Worm (Caenorhabditis elegans): ENCODE data around the gene gcy-5.

Gene gcy-5

ce11 chrII:10316119-10316518, at the start of gene gcy-5:
Gene gcy-5, minus strand, starts transcription at chrII:10316219.
- TF ChIP-seq unc-62 (GFP tag; optimal IDR thresholded peaks at IDR 0.05), result no peak

ce11 chrII:10360487-10360886, 44.5 kb upstream of the gcy-5 start, which contains the start of gene C07E3.4:
Gene C07E3.4, plus strand, starts transcription at chrII:10360787.
- no peak for TF ChIP-seq unc-62 (GFP tag; optimal IDR thresholded peaks at IDR 0.05)

- no peak for TF ChIP-seq unc-62 (GFP tag; optimal IDR thresholded peaks at IDR 0.05)
Measured at ce11 chrII:10357468-10358007, 41.5 kb upstream of the gcy-5 start, which contains the start of gene C07E3.3. Gene C07E3.3, minus strand, starts transcription at chrII:10357518.

- no peak for TF ChIP-seq unc-62 (GFP tag; optimal IDR thresholded peaks at IDR 0.05)
Measured at ce11 chrII:10351963-10352362, 35.9 kb upstream of the gcy-5 start, which contains the start of gene C07E3.8. Gene C07E3.8, plus strand, starts transcription at chrII:10352263.

ce11 chrII:10350487-10350886, 34.5 kb upstream of the gcy-5 start, which contains the start of gene C07E3.9:
Gene C07E3.9, plus strand, starts transcription at chrII:10350756.
- TF ChIP-seq unc-62 (GFP tag; optimal IDR thresholded peaks at IDR 0.05), result no peak

ce11 chrII:10349915-10350314, 33.9 kb upstream of the gcy-5 start, which contains the start of gene stip-1:
Gene stip-1, minus strand, starts transcription at chrII:10350012.
- no peak for TF ChIP-seq unc-62 (GFP tag; optimal IDR thresholded peaks at IDR 0.05)

- no peak for TF ChIP-seq unc-62 (GFP tag; optimal IDR thresholded peaks at IDR 0.05)
Measured at ce11 chrII:10346075-10346474, 30.1 kb upstream of the gcy-5 start, which contains the start of gene C07E3.10. Gene C07E3.10, plus strand, starts transcription at chrII:10346375.

- TF ChIP-seq unc-62 (GFP tag; optimal IDR thresholded peaks at IDR 0.05), result no peak
Measured at ce11 chrII:10345012-10345411, 29.0 kb upstream of the gcy-5 start, which contains the start of gene pro-2. Gene pro-2, minus strand, starts transcription at chrII:10345112.

ce11 chrII:10329754-10330153, 13.7 kb upstream of the gcy-5 start:
- TF ChIP-seq unc-62 (GFP tag; optimal IDR thresholded peaks at IDR 0.05), result no peak

- TF ChIP-seq unc-62 (GFP tag; optimal IDR thresholded peaks at IDR 0.05), result no peak
Measured at ce11 chrII:10325615-10326232, 9.7 kb upstream of the gcy-5 start, which contains the start of gene appg-1. Gene appg-1, plus strand, starts transcription at chrII:10326041.

ce11 chrII:10321410-10321809, 5.4 kb upstream of the gcy-5 start, which contains the start of gene idpp-4:
Gene idpp-4, plus strand, starts transcription at chrII:10321460.
- no peak for TF ChIP-seq unc-62 (GFP tag; optimal IDR thresholded peaks at IDR 0.05)

- no peak for TF ChIP-seq unc-62 (GFP tag; optimal IDR thresholded peaks at IDR 0.05)
Measured at ce11 chrII:10317007-10317406, 988 bp upstream of the gcy-5 start, which contains the start of gene M02G9.4. Gene M02G9.4, plus strand, starts transcription at chrII:10317307.

- TF ChIP-seq unc-62 (GFP tag; optimal IDR thresholded peaks at IDR 0.05), result no peak
Measured at ce11 chrII:10315252-10315651, 767 bp downstream of the gcy-5 start, which contains the start of gene idpp-8. Gene idpp-8, plus strand, starts transcription at chrII:10315552.

ce11 chrII:10311973-10312372, 4.0 kb downstream of the gcy-5 start, which contains the start of gene srlf-34:
Gene srlf-34, plus strand, starts transcription at chrII:10312293.
- TF ChIP-seq unc-62 (GFP tag; optimal IDR thresholded peaks at IDR 0.05), result no peak

- no peak for TF ChIP-seq unc-62 (GFP tag; optimal IDR thresholded peaks at IDR 0.05)
Measured at ce11 chrII:10309337-10309736, 6.7 kb downstream of the gcy-5 start, which contains the start of gene ZK970.8. Gene ZK970.8, plus strand, starts transcription at chrII:10309637.

- no peak for TF ChIP-seq unc-62 (GFP tag; optimal IDR thresholded peaks at IDR 0.05)
Measured at ce11 chrII:10308726-10309125, 7.3 kb downstream of the gcy-5 start, which contains the start of gene gcy-4. Gene gcy-4, minus strand, starts transcription at chrII:10308826.

Measured in whole organism, dauer.